Fruit fly (Drosophila melanogaster) whole organism, wandering third instar larva: ENCODE measurements around the gene heca.

Experiments
- Abd-B ChIP-seq: fragments of >200 bp; optimal IDR thresholded peaks from 2 replicates; lab custom pipeline; 2017; ENCODE audit warnings: missing biosample characterization, missing genetic modification characterization
- CG32264 ChIP-seq: fragments of 200-800 bp; sonication (Bioruptor generic); optimal IDR thresholded peaks from 2 replicates; lab custom pipeline; 2016; ENCODE audit warnings: missing biosample characterization, missing genetic modification characterization
- CG9705 ChIP-seq: fragments of 200-800 bp; sonication (Bioruptor generic); optimal IDR thresholded peaks from 2 replicates; lab custom pipeline; 2018; ENCODE audit warnings: missing biosample characterization, mild to moderate bottlenecking, missing genetic modification characterization
- CrebA ChIP-seq: fragments of 200-800 bp; sonication (Bioruptor generic); optimal IDR thresholded peaks from 2 replicates; lab custom pipeline; 2016; ENCODE audit warnings: missing biosample characterization, mild to moderate bottlenecking, missing genetic modification characterization, borderline replicate concordance
- Dfd ChIP-seq: fragments of >200 bp; optimal IDR thresholded peaks from 2 replicates; lab custom pipeline; 2017; ENCODE audit warnings: missing biosample characterization, missing genetic modification characterization
- Dif ChIP-seq: fragments of 200-275, 200-300 bp; sonication (Bioruptor generic); optimal IDR thresholded peaks from 2 replicates; lab custom pipeline; 2018; ENCODE audit warnings: missing biosample characterization, missing genetic modification characterization; ENCODE audit not compliant: partially characterized antibody
- GATAd ChIP-seq: sonication (Bioruptor generic); optimal IDR thresholded peaks from 2 replicates; lab custom pipeline; 2016; ENCODE audit warnings: missing biosample characterization, missing genetic modification characterization
- HLH106 ChIP-seq: fragments of 200-800 bp; optimal IDR thresholded peaks from 3 replicates; lab custom pipeline; 2019; ENCODE audit warnings: missing biosample characterization, mild to moderate bottlenecking, missing genetic modification characterization, moderate library complexity
- Hnf4 ChIP-seq: fragments of 200-800 bp; sonication (Bioruptor generic); optimal IDR thresholded peaks from 2 replicates; lab custom pipeline; 2016; ENCODE audit warnings: missing biosample characterization, mild to moderate bottlenecking, missing genetic modification characterization
- Hr78 ChIP-seq: fragments of >200 bp; optimal IDR thresholded peaks from 2 replicates; lab custom pipeline; 2017; ENCODE audit warnings: missing biosample characterization, missing genetic modification characterization
- Hr83 ChIP-seq: fragments of 200-300 bp; sonication (Bioruptor generic); optimal IDR thresholded peaks from 2 replicates; lab custom pipeline; 2016; ENCODE audit warnings: missing biosample characterization, mild to moderate bottlenecking, missing genetic modification characterization, moderate library complexity; ENCODE audit not compliant: poor library complexity, severe bottlenecking
- Jra ChIP-seq: sonication (Bioruptor generic); optimal IDR thresholded peaks from 2 replicates; lab custom pipeline; 2016; ENCODE audit warnings: missing biosample characterization, missing genetic modification characterization
- Mio ChIP-seq: sonication (Bioruptor generic); optimal IDR thresholded peaks from 2 replicates; lab custom pipeline; 2016; ENCODE audit warnings: missing biosample characterization, missing genetic modification characterization
- Myc ChIP-seq: fragments of >200 bp; optimal IDR thresholded peaks from 2 replicates; lab custom pipeline; 2017
- N ChIP-seq: fragments of >200 bp; optimal IDR thresholded peaks from 2 replicates; lab custom pipeline; 2018; ENCODE audit warnings: missing biosample characterization, missing external identifiers, missing genetic modification characterization
- OdsH ChIP-seq: fragments of 200-800 bp; sonication (Bioruptor generic); optimal IDR thresholded peaks from 2 replicates; lab custom pipeline; 2016; ENCODE audit warnings: missing biosample characterization, mild to moderate bottlenecking, missing genetic modification characterization
- Rel ChIP-seq, 2 experiments: fragments of 200-800 bp; sonication (Bioruptor generic) in 1 of 2; optimal IDR thresholded peaks; 2 replicates in 1 of 2; 3 replicates in 1 of 2; lab custom pipeline; 2016 to 2019; ENCODE audit warnings: mild to moderate bottlenecking in 2 of 2, missing biosample characterization in 2 of 2, missing genetic modification characterization in 2 of 2, moderate library complexity in 1 of 2
- Sp1 ChIP-seq: fragments of 200-800 bp; sonication (Bioruptor generic); optimal IDR thresholded peaks from 3 replicates; lab custom pipeline; 2019; ENCODE audit warnings: missing biosample characterization, mild to moderate bottlenecking, missing genetic modification characterization, moderate library complexity
- Vsx2 ChIP-seq: fragments of 200-300, 225-300 bp; sonication (Bioruptor generic); optimal IDR thresholded peaks from 2 replicates; lab custom pipeline; 2018; ENCODE audit warnings: missing biosample characterization, missing genetic modification characterization; ENCODE audit not compliant: partially characterized antibody
- br ChIP-seq: fragments of 200-800 bp; sonication (Bioruptor generic); optimal IDR thresholded peaks from 2 replicates; lab custom pipeline; 2016; ENCODE audit warnings: missing biosample characterization, missing genetic modification characterization
- brk ChIP-seq: fragments of 200-800 bp; sonication (Bioruptor generic); optimal IDR thresholded peaks from 2 replicates; lab custom pipeline; 2016; ENCODE audit warnings: missing biosample characterization, mild to moderate bottlenecking, missing genetic modification characterization
- dl ChIP-seq, 2 experiments: fragments of 175-275, 200-275 bp in 1 of 2; fragments of 200-275 bp in 1 of 2; sonication (Bioruptor generic); optimal IDR thresholded peaks; lab custom pipeline; 2018; ENCODE audit warnings: mild to moderate bottlenecking in 2 of 2, missing biosample characterization in 2 of 2, missing genetic modification characterization in 2 of 2, moderate library complexity in 2 of 2; ENCODE audit not compliant: partially characterized antibody in 2 of 2, insufficient read depth in 1 of 2
- dmrt93B ChIP-seq: fragments of 200-800 bp; sonication (Bioruptor generic); optimal IDR thresholded peaks from 2 replicates; lab custom pipeline; 2018; ENCODE audit warnings: missing biosample characterization, mild to moderate bottlenecking, missing genetic modification characterization
- dsf ChIP-seq: sonication (Bioruptor generic); optimal IDR thresholded peaks from 2 replicates; lab custom pipeline; 2016; ENCODE audit warnings: missing biosample characterization, missing genetic modification characterization, borderline replicate concordance
- ey ChIP-seq: fragments of 200-800 bp; sonication (Bioruptor generic); optimal IDR thresholded peaks from 2 replicates; lab custom pipeline; 2016; ENCODE audit warnings: missing biosample characterization, missing genetic modification characterization
- foxo ChIP-seq, 2 experiments: fragments of 200-800 bp; sonication (Bioruptor generic); optimal IDR thresholded peaks; 2 replicates in 1 of 2; 3 replicates in 1 of 2; lab custom pipeline; 2016 to 2017; ENCODE audit warnings: missing biosample characterization in 2 of 2, missing genetic modification characterization in 2 of 2
- fru ChIP-seq: fragments of 200-800 bp; sonication (Bioruptor generic); optimal IDR thresholded peaks from 3 replicates; lab custom pipeline; 2016; ENCODE audit warnings: missing biosample characterization, mild to moderate bottlenecking, missing genetic modification characterization
- h ChIP-seq: fragments of 200-800 bp; sonication (Bioruptor generic); optimal IDR thresholded peaks from 3 replicates; lab custom pipeline; 2016; ENCODE audit warnings: missing biosample characterization, mild to moderate bottlenecking, missing genetic modification characterization
- jim ChIP-seq: fragments of 175-275, 200-325 bp; sonication (Bioruptor generic); optimal IDR thresholded peaks from 2 replicates; lab custom pipeline; 2016; ENCODE audit warnings: missing biosample characterization, mild to moderate bottlenecking, missing genetic modification characterization
- lola ChIP-seq: fragments of >200 bp; optimal IDR thresholded peaks from 2 replicates; lab custom pipeline; 2017; ENCODE audit warnings: missing biosample characterization, missing genetic modification characterization
- pan ChIP-seq: fragments of >200 bp; optimal IDR thresholded peaks from 2 replicates; lab custom pipeline; 2017
- psq ChIP-seq: fragments of 200-800 bp; sonication (Bioruptor generic); optimal IDR thresholded peaks from 3 replicates; lab custom pipeline; 2017; ENCODE audit warnings: missing biosample characterization, mild to moderate bottlenecking, missing genetic modification characterization, moderate library complexity
- rgr ChIP-seq: fragments of 200-800 bp; sonication (Bioruptor generic); optimal IDR thresholded peaks from 3 replicates; lab custom pipeline; 2016; ENCODE audit warnings: missing biosample characterization, mild to moderate bottlenecking, missing genetic modification characterization
- sage ChIP-seq: fragments of 200-800 bp; sonication (Bioruptor generic); optimal IDR thresholded peaks from 2 replicates; lab custom pipeline; 2016; ENCODE audit warnings: missing biosample characterization, mild to moderate bottlenecking, missing genetic modification characterization
- sv ChIP-seq: fragments of 200-800 bp; sonication (Bioruptor generic); optimal IDR thresholded peaks from 3 replicates; lab custom pipeline; 2016; ENCODE audit warnings: missing biosample characterization, missing genetic modification characterization
- tai ChIP-seq: sonication (Bioruptor generic); optimal IDR thresholded peaks from 2 replicates; lab custom pipeline; 2016; ENCODE audit warnings: missing biosample characterization, missing genetic modification characterization
- usp ChIP-seq: fragments of >200 bp; optimal IDR thresholded peaks from 2 replicates; lab custom pipeline; 2017; ENCODE audit warnings: missing biosample characterization, missing genetic modification characterization
- woc ChIP-seq: sonication (Bioruptor generic); optimal IDR thresholded peaks from 2 replicates; lab custom pipeline; 2016; ENCODE audit warnings: missing biosample characterization, mild to moderate bottlenecking, missing genetic modification characterization

The heca gene

dm6 chr3R:30329851-30330250 is 52.1 kb downstream of the heca start:
- TF ChIP-seq fru (GFP tag; lab: Kevin White, UChicago) = no peak
- TF ChIP-seq brk = no peak
- no peak for TF ChIP-seq usp (GFP tag; lab: Kevin White, UChicago)
- TF ChIP-seq tai (GFP tag; lab: Kevin White, UChicago) = no peak
- no peak for TF ChIP-seq Myc (lab: Kevin White, UChicago)
- no peak for TF ChIP-seq foxo (GFP tag; optimal IDR thresholded peaks at IDR 0.05; lab: Kevin White, UChicago)
- TF ChIP-seq dsf = no peak
- no peak for TF ChIP-seq h (GFP tag; lab: Kevin White, UChicago)
- TF ChIP-seq sv = no peak
- no peak for TF ChIP-seq CG9705 (GFP tag; lab: Kevin White, UChicago)
- TF ChIP-seq jim (GFP tag; lab: Kevin White, UChicago) = no peak

DNA sequence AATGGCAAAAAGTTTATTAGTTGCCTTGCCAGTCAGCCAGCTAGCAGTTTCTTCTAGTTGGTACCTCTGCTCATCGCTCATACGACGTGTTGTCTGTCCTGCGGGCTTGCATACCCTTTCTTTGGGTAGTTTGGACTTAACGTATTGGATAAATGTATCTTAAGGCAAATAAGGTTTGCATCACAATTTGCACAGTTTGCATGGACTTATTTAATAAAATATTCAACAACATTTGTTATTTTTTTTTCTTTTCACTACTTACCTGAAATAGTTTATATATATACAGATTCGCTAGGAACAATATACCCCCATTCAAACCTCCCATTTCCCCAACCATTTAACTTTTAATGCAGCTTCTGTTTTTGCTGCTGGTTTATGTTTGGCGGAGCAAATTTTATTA is 53.6 kb downstream of the heca start:
- TF ChIP-seq Mio (GFP tag; lab: Kevin White, UChicago) (no peak), CrebA (GFP tag; lab: Kevin White, UChicago) (no peak), Hnf4 (GFP tag; lab: Kevin White, UChicago) (no peak), GATAd (GFP tag; lab: Kevin White, UChicago) (no peak), pan (lab: Kevin White, UChicago) (no peak), ey (GFP tag; lab: Kevin White, UChicago) (no peak), Sp1 (GFP tag; lab: Kevin White, UChicago) (no peak), usp (GFP tag; lab: Kevin White, UChicago) (no peak), dmrt93B (no peak), psq (no peak), CG32264 (no peak)

DNA sequence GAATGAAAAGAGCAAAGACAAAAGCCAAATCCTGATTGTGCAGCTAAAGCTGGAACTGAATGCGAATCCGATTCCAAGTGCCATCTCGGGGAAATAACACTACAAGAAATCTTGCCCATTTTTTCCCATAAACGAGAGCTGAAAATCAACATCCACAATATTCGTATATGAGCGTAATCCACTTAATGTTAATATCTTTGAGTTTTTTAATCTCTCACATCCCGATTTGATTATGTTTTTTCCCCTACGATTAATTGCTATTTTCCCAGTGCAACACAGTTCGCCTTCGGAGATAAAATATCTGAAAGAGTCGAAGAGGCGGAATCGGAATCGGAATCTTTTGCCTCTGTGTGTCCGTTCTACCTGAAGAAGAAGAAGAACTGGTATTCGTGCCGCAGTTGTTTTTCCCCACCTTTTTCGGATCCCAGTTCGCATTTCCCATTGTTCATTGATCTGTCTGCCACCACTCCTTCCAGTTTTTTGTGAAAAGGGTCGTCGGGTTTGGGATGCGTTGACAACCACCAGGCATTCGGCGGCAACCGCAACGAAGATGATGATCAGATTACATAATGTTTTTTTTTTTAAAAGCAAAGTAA is 56.7 kb downstream of the heca start:
- TF ChIP-seq Hr78 (no peak), Hr83 (GFP tag; lab: Kevin White, UChicago) (no peak), N (GFP tag; lab: Kevin White, UChicago) (no peak), Hnf4 (GFP tag; lab: Kevin White, UChicago) (peak; percentile 74), CG32264 (peak; percentile 51), usp (GFP tag; lab: Kevin White, UChicago) (no peak), Sp1 (GFP tag; lab: Kevin White, UChicago) (peak; percentile 71), Vsx2 (GFP tag; lab: Kevin White, UChicago) (no peak), woc (GFP tag; lab: Kevin White, UChicago) (peak; percentile 75), sage (GFP tag; lab: Kevin White, UChicago) (peak; percentile 61), foxo (GFP tag; optimal IDR thresholded peaks at IDR 0.05; lab: Kevin White, UChicago) (peak in 1 of 2 experiments; percentile 80), psq (peak; percentile 73), fru (GFP tag; lab: Kevin White, UChicago) (peak; percentile 84), pan (lab: Kevin White, UChicago) (no peak), Dif (no peak), Mio (GFP tag; lab: Kevin White, UChicago) (no peak), sv (no peak), h (GFP tag; lab: Kevin White, UChicago) (peak; percentile 86), Abd-B (GFP tag; lab: Kevin White, UChicago) (no peak), OdsH (GFP tag; lab: Kevin White, UChicago) (peak; percentile 76), CrebA (GFP tag; lab: Kevin White, UChicago) (no peak), br (peak; percentile 78), rgr (peak; percentile 72), Jra (GFP tag; lab: Kevin White, UChicago) (no peak), lola (GFP tag; lab: Kevin White, UChicago) (no peak), ey (GFP tag; lab: Kevin White, UChicago) (peak; percentile 77), dsf (no peak), Dfd (GFP tag; lab: Kevin White, UChicago) (no peak), brk (peak; percentile 56), tai (GFP tag; lab: Kevin White, UChicago) (no peak), GATAd (GFP tag; lab: Kevin White, UChicago) (no peak), dl (GFP tag; optimal IDR thresholded peaks at IDR 0.05; lab: Kevin White, UChicago; ENCODE audit: insufficient read depth in 1 of 2, partially characterized antibody in 2 of 2) (no peak), HLH106 (tag; lab: Kevin White, UChicago) (peak; percentile 68), Myc (lab: Kevin White, UChicago) (no peak), CG9705 (GFP tag; lab: Kevin White, UChicago) (no peak), jim (GFP tag; lab: Kevin White, UChicago) (no peak), Rel (GFP tag; optimal IDR thresholded peaks at IDR 0.05; lab: Kevin White, UChicago) (peak; percentile 40), Rel (tag; optimal IDR thresholded peaks at IDR 0.05; lab: Kevin White, UChicago) (no peak), dmrt93B (peak; percentile 46)
